Fruit fly (Drosophila melanogaster): ENCODE measurements around the gene Ube4B.

Gene Ube4B

dm6 chr2L:13018992-13019484 lies at the start of gene Ube4B:
Gene Ube4B, minus strand, starts transcription at chr2L:13019434.
- no peak for TF ChIP-seq CTCF (optimal IDR thresholded peaks at IDR 0.05)
- no peak for TF ChIP-seq CG8478 (optimal IDR thresholded peaks at IDR 0.05)

dm6 chr2L:13068533-13069398 lies 49.5 kb upstream of the Ube4B start:
- no peak for TF ChIP-seq CG8478 (optimal IDR thresholded peaks at IDR 0.05)
- no peak for TF ChIP-seq CTCF (optimal IDR thresholded peaks at IDR 0.05)

- TF ChIP-seq CTCF (optimal IDR thresholded peaks at IDR 0.05) (no peak), CG8478 (optimal IDR thresholded peaks at IDR 0.05) (no peak)
Observed at dm6 chr2L:13065916-13066315, 46.7 kb upstream of the Ube4B start.

dm6 chr2L:13060037-13060537 lies 40.9 kb upstream of the Ube4B start, which contains the start of gene CG9932:
Gene CG9932, minus strand, starts transcription at chr2L:13060140.
- no peak for TF ChIP-seq CG8478 (optimal IDR thresholded peaks at IDR 0.05)
- TF ChIP-seq CTCF (optimal IDR thresholded peaks at IDR 0.05), result no peak

dm6 chr2L:13056022-13056421 lies 36.8 kb upstream of the Ube4B start:
- TF ChIP-seq CG8478 (optimal IDR thresholded peaks at IDR 0.05) (no peak), CTCF (optimal IDR thresholded peaks at IDR 0.05) (no peak)

dm6 chr2L:13049136-13049535 lies 29.9 kb upstream of the Ube4B start:
- TF ChIP-seq CG8478 (optimal IDR thresholded peaks at IDR 0.05) (no peak), CTCF (optimal IDR thresholded peaks at IDR 0.05) (no peak)

dm6 chr2L:13045924-13046323 lies 26.7 kb upstream of the Ube4B start:
- TF ChIP-seq CG8478 (optimal IDR thresholded peaks at IDR 0.05) (no peak), CTCF (optimal IDR thresholded peaks at IDR 0.05) (no peak)

- TF ChIP-seq CTCF (optimal IDR thresholded peaks at IDR 0.05), result no peak
- TF ChIP-seq CG8478 (optimal IDR thresholded peaks at IDR 0.05), result no peak
Observed at dm6 chr2L:13044135-13044534, 24.9 kb upstream of the Ube4B start.

dm6 chr2L:13042405-13042804 lies 23.2 kb upstream of the Ube4B start:
- TF ChIP-seq CG8478 (optimal IDR thresholded peaks at IDR 0.05) (no peak), CTCF (optimal IDR thresholded peaks at IDR 0.05) (no peak)

dm6 chr2L:13035687-13036185 lies 16.5 kb upstream of the Ube4B start:
- TF ChIP-seq CTCF (optimal IDR thresholded peaks at IDR 0.05), result no peak
- TF ChIP-seq CG8478 (optimal IDR thresholded peaks at IDR 0.05), result no peak

- TF ChIP-seq CG8478 (optimal IDR thresholded peaks at IDR 0.05) (no peak), CTCF (optimal IDR thresholded peaks at IDR 0.05) (no peak)
Observed at dm6 chr2L:13028923-13029322, 9.7 kb upstream of the Ube4B start.

dm6 chr2L:13021020-13021781 lies 2.0 kb upstream of the Ube4B start, which contains the start of gene CG9933:
Gene CG9933, minus strand, starts transcription at chr2L:13021312.
- TF ChIP-seq CG8478 (optimal IDR thresholded peaks at IDR 0.05) (no peak), CTCF (optimal IDR thresholded peaks at IDR 0.05) (no peak)

dm6 chr2L:13014038-13014790 lies 5.0 kb downstream of the Ube4B start:
- TF ChIP-seq CG8478 (optimal IDR thresholded peaks at IDR 0.05), result no peak
- TF ChIP-seq CTCF (optimal IDR thresholded peaks at IDR 0.05), result no peak

dm6 chr2L:13005304-13005703 lies 13.9 kb downstream of the Ube4B start:
- TF ChIP-seq CG8478 (optimal IDR thresholded peaks at IDR 0.05), result no peak
- TF ChIP-seq CTCF (optimal IDR thresholded peaks at IDR 0.05), result no peak

All from S2 (cell line).